Fruit fly (Drosophila melanogaster): ENCODE results near the gene CG17104.

DNA sequence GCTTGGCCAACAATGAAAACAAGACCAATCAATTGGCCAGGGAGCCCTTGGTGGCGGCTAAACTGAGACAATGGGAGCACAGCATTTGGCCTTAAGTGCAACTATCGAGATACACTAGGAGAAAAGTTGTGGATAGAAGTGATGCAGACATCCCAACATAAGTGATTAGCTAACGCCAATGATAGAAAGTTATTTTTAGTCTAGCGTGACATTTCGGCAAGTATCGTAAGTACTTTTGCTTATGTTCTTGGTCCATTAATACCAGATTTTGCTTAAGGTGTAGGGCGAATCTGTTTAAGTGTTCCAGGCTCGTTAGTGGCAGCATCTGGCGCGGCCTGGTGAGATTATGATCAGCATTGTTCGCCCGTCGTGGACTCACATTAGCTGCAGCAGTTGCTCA is 44.3 kb upstream of the CG17104 start:
- TF ChIP-seq CHES-1-like (GFP tag; optimal IDR thresholded peaks at IDR 0.05) (no peak), Chrac-16 (GFP tag; optimal IDR thresholded peaks at IDR 0.05) (no peak), zfh2 (GFP tag; optimal IDR thresholded peaks at IDR 0.05) (no peak), CG32532 (GFP tag; IDR thresholded peaks at IDR 0.05) (no peak), D19B (GFP tag; optimal IDR thresholded peaks at IDR 0.05) (no peak), bsh (GFP tag; optimal IDR thresholded peaks at IDR 0.05) (no peak), CG9817 (tag; optimal IDR thresholded peaks at IDR 0.05) (no peak), bbx (GFP tag; IDR thresholded peaks at IDR 0.05; ENCODE audit: partially characterized antibody) (no peak)
